Worm (Caenorhabditis elegans) whole organism, late embryonic: Measurements from ENCODE around the gene grk-2.
A peak's percentile ranks its signal among the peaks of the same experiment; 100 is the strongest.

Experiments used
- K02D7.2 ChIP-seq: sonication (generic microtip); optimal IDR thresholded peaks from 2 replicates; lab custom pipeline; 2017; ENCODE audit warnings: mild to moderate bottlenecking, missing genetic modification characterization, missing compliant biosample characterization
- T23F11.4 ChIP-seq: fragments of 200-800 bp; sonication (Bioruptor generic); optimal IDR thresholded peaks from 2 replicates; lab custom pipeline; 2018; ENCODE audit warnings: mild to moderate bottlenecking, missing genetic modification characterization, missing compliant biosample characterization
- Y22D7AL.16 ChIP-seq: sonication (generic microtip); optimal IDR thresholded peaks from 2 replicates; lab custom pipeline; 2016; ENCODE audit warnings: missing genetic modification characterization, missing compliant biosample characterization
- ceh-19 ChIP-seq: fragments of 200-800 bp; sonication (Bioruptor generic); optimal IDR thresholded peaks from 2 replicates; lab custom pipeline; 2018; ENCODE audit warnings: mild to moderate bottlenecking, missing genetic modification characterization, missing compliant biosample characterization
- ceh-2 ChIP-seq: sonication (generic microtip); optimal IDR thresholded peaks from 2 replicates; lab custom pipeline; 2016; ENCODE audit warnings: missing genotype, missing genetic modification characterization, missing compliant biosample characterization
- ceh-22 ChIP-seq: sonication (generic microtip); optimal IDR thresholded peaks from 2 replicates; lab custom pipeline; 2017; ENCODE audit warnings: missing biosample characterization, missing genetic modification characterization
- ceh-24 ChIP-seq: sonication (generic microtip); optimal IDR thresholded peaks from 2 replicates; lab custom pipeline; 2016; ENCODE audit warnings: mild to moderate bottlenecking, missing genetic modification characterization, missing compliant biosample characterization
- ceh-31 ChIP-seq: sonication (generic microtip); optimal IDR thresholded peaks from 2 replicates; lab custom pipeline; 2016; ENCODE audit warnings: missing genetic modification characterization, missing compliant biosample characterization
- ceh-45 ChIP-seq: fragments of 200-800 bp; sonication (Bioruptor generic); IDR thresholded peaks from 2 replicates; pipeline ENCODE4 v1.3.6; 2022; ENCODE audit warnings: missing genetic modification reagents, missing genetic modification characterization, missing compliant biosample characterization
- ceh-48 ChIP-seq: sonication (generic microtip); optimal IDR thresholded peaks from 2 replicates; lab custom pipeline; 2016; ENCODE audit warnings: missing genetic modification characterization, inconsistent platforms, missing compliant biosample characterization
- dmd-4 ChIP-seq: sonication (generic microtip); optimal IDR thresholded peaks from 2 replicates; lab custom pipeline; 2016; ENCODE audit warnings: borderline replicate concordance, missing genetic modification characterization, missing compliant biosample characterization
- elt-2 ChIP-seq: sonication (generic microtip); optimal IDR thresholded peaks from 2 replicates; lab custom pipeline; 2016; ENCODE audit warnings: missing genetic modification reagents, missing genetic modification characterization, missing compliant biosample characterization
- ets-4 ChIP-seq: sonication (generic microtip); optimal IDR thresholded peaks from 2 replicates; lab custom pipeline; 2016; ENCODE audit warnings: missing genetic modification characterization, missing compliant biosample characterization
- fax-1 ChIP-seq: sonication (generic microtip); optimal IDR thresholded peaks from 2 replicates; lab custom pipeline; 2016; ENCODE audit warnings: missing genotype, missing genetic modification characterization, missing compliant biosample characterization
- fkh-6 ChIP-seq: sonication (generic microtip); optimal IDR thresholded peaks from 2 replicates; lab custom pipeline; 2016; ENCODE audit warnings: missing genetic modification characterization, missing compliant biosample characterization
- hlh-15 ChIP-seq: sonication (generic microtip); optimal IDR thresholded peaks from 2 replicates; lab custom pipeline; 2016; ENCODE audit warnings: missing genetic modification characterization, missing compliant biosample characterization
- hlh-30 ChIP-seq: sonication (generic microtip); optimal IDR thresholded peaks from 2 replicates; lab custom pipeline; 2017; ENCODE audit warnings: antibody characterized with exemption, missing genetic modification characterization, missing compliant biosample characterization; ENCODE audit not compliant: insufficient read depth
- hlh-6 ChIP-seq: sonication (generic microtip); optimal IDR thresholded peaks from 2 replicates; lab custom pipeline; 2016; ENCODE audit warnings: missing genotype, missing genetic modification characterization, missing compliant biosample characterization
- lim-6 ChIP-seq: sonication (generic microtip); optimal IDR thresholded peaks from 2 replicates; lab custom pipeline; 2016; ENCODE audit warnings: missing genetic modification characterization, missing compliant biosample characterization
- nfya-1 ChIP-seq: sonication (generic microtip); optimal IDR thresholded peaks from 2 replicates; lab custom pipeline; 2017; ENCODE audit warnings: missing genetic modification characterization, mild to moderate bottlenecking, missing compliant biosample characterization, antibody characterized with exemption, moderate library complexity
- nhr-11 ChIP-seq: fragments of 150-350 bp; optimal IDR thresholded peaks from 2 replicates; lab custom pipeline; 2014; ENCODE audit warnings: missing biosample characterization, missing genetic modification characterization
- nhr-232 ChIP-seq: sonication (generic microtip); optimal IDR thresholded peaks from 2 replicates; lab custom pipeline; 2016; ENCODE audit warnings: missing genetic modification characterization, missing compliant biosample characterization
- pat-9 ChIP-seq: fragments of 200-800 bp; sonication (Bioruptor generic); optimal IDR thresholded peaks from 2 replicates; lab custom pipeline; 2018; ENCODE audit warnings: mild to moderate bottlenecking, missing genetic modification characterization, moderate library complexity, missing compliant biosample characterization
- pax-1 ChIP-seq: fragments of 150-350 bp; optimal IDR thresholded peaks from 2 replicates; lab custom pipeline; 2014; ENCODE audit warnings: missing biosample characterization, missing genetic modification characterization
- pha-2 ChIP-seq: sonication (generic microtip); optimal IDR thresholded peaks from 2 replicates; lab custom pipeline; 2017; ENCODE audit warnings: mild to moderate bottlenecking, missing genetic modification characterization, missing compliant biosample characterization
- pha-4 ChIP-seq: fragments of 150-350 bp; optimal IDR thresholded peaks from 2 replicates; lab custom pipeline; 2018; ENCODE audit warnings: missing biosample characterization, missing genetic modification reagents, missing genetic modification characterization
- ref-2 ChIP-seq: sonication (generic microtip); optimal IDR thresholded peaks from 2 replicates; lab custom pipeline; 2016; ENCODE audit warnings: missing genetic modification characterization, missing compliant biosample characterization
- rnt-1 ChIP-seq: sonication (generic microtip); optimal IDR thresholded peaks from 2 replicates; lab custom pipeline; 2016; ENCODE audit warnings: missing genetic modification characterization, missing compliant biosample characterization
- sdc-2 ChIP-seq: sonication (generic microtip); optimal IDR thresholded peaks from 2 replicates; lab custom pipeline; 2016; ENCODE audit warnings: missing genotype, missing genetic modification characterization, missing compliant biosample characterization
- sox-2 ChIP-seq: fragments of 200-800 bp; sonication (Bioruptor generic); IDR thresholded peaks from 2 replicates; pipeline ENCODE4 v1.3.6; 2022; ENCODE audit warnings: missing genetic modification reagents, missing genetic modification characterization, missing compliant biosample characterization
- sox-4 ChIP-seq: sonication (generic microtip); optimal IDR thresholded peaks from 2 replicates; lab custom pipeline; 2017; ENCODE audit warnings: mild to moderate bottlenecking, missing genetic modification characterization, inconsistent platforms, missing compliant biosample characterization
- syd-9 ChIP-seq: sonication (generic microtip); optimal IDR thresholded peaks from 2 replicates; lab custom pipeline; 2016; ENCODE audit warnings: mild to moderate bottlenecking, missing genetic modification characterization, moderate library complexity, missing compliant biosample characterization
- tbx-2 ChIP-seq: sonication (generic microtip); optimal IDR thresholded peaks from 2 replicates; lab custom pipeline; 2016; ENCODE audit warnings: missing genetic modification characterization, missing compliant biosample characterization
- tbx-7 ChIP-seq: sonication (generic microtip); optimal IDR thresholded peaks from 2 replicates; lab custom pipeline; 2016; ENCODE audit warnings: missing genotype, missing genetic modification characterization, missing compliant biosample characterization
- ttx-3 ChIP-seq: sonication (generic microtip); optimal IDR thresholded peaks from 2 replicates; lab custom pipeline; 2016; ENCODE audit warnings: missing genetic modification reagents, missing genetic modification characterization, missing compliant biosample characterization
- unc-42 ChIP-seq: sonication (generic microtip); optimal IDR thresholded peaks from 2 replicates; lab custom pipeline; 2016; ENCODE audit warnings: missing genotype, missing genetic modification characterization, missing compliant biosample characterization
- unc-55 ChIP-seq: sonication (generic microtip); optimal IDR thresholded peaks from 2 replicates; lab custom pipeline; 2017; ENCODE audit warnings: missing biosample characterization, missing genetic modification reagents, missing genetic modification characterization
- zip-5 ChIP-seq: sonication (generic microtip); optimal IDR thresholded peaks from 2 replicates; lab custom pipeline; 2016; ENCODE audit warnings: missing genetic modification characterization, missing compliant biosample characterization
- ztf-16 ChIP-seq: sonication (generic microtip); optimal IDR thresholded peaks from 2 replicates; lab custom pipeline; 2017; ENCODE audit warnings: missing genetic modification characterization, missing compliant biosample characterization

The grk-2 gene

ce11 chrIII:640198-640803, 35.6 kb upstream of the grk-2 start, which contains the start of the genes tag-266 and tag-267 (continued):
- TF ChIP-seq ceh-19 (GFP tag; lab: Kevin White, UChicago), result peak; percentile 56
- TF ChIP-seq zip-5 (tag; lab: Kevin White, UChicago), result peak; percentile 98
- peak; percentile 35 for TF ChIP-seq rnt-1 (tag; lab: Kevin White, UChicago)
- no peak for TF ChIP-seq hlh-30 (tag; lab: Kevin White, UChicago)
- TF ChIP-seq sox-2 (GFP tag; lab: Robert Waterston, UW), result no peak
- TF ChIP-seq nfya-1 (tag; lab: Kevin White, UChicago), result peak; percentile 19
- TF ChIP-seq syd-9 (tag; lab: Kevin White, UChicago), result no peak
- TF ChIP-seq lim-6 (tag; lab: Kevin White, UChicago), result peak; percentile 76
- peak; percentile 95 for TF ChIP-seq ceh-31 (tag; lab: Kevin White, UChicago)
- peak; percentile 17 for TF ChIP-seq sdc-2 (tag; lab: Kevin White, UChicago)
- TF ChIP-seq tbx-7 (tag; lab: Kevin White, UChicago), result peak; percentile 87
- TF ChIP-seq hlh-6, result no peak
- TF ChIP-seq pat-9 (tag; lab: Kevin White, UChicago), result no peak
- TF ChIP-seq Y22D7AL.16, result peak; percentile 51
- TF ChIP-seq nhr-11 (tag; lab: Kevin White, UChicago), result no peak
- peak; percentile 87 for TF ChIP-seq hlh-15 (tag; lab: Kevin White, UChicago)
- TF ChIP-seq dmd-4 (tag; lab: Kevin White, UChicago), result no peak
- no peak for TF ChIP-seq unc-55
- TF ChIP-seq ceh-48 (tag; lab: Kevin White, UChicago), result peak; percentile 98
- peak; percentile 31 for TF ChIP-seq sox-4 (tag; lab: Kevin White, UChicago)
- peak; percentile 66 for TF ChIP-seq unc-42 (tag; lab: Kevin White, UChicago)
- TF ChIP-seq pha-2 (tag; lab: Kevin White, UChicago), result peak; percentile 85
- TF ChIP-seq ref-2, result peak; percentile 95
- TF ChIP-seq nhr-232 (tag; lab: Kevin White, UChicago), result no peak
- peak; percentile 63 for TF ChIP-seq K02D7.2 (tag; lab: Kevin White, UChicago)
- peak; percentile 58 for TF ChIP-seq ttx-3 (tag; lab: Kevin White, UChicago)
- TF ChIP-seq pha-4, result no peak
- TF ChIP-seq ztf-16, result peak; percentile 78
- peak; percentile 2 for TF ChIP-seq T23F11.4 (GFP tag; lab: Kevin White, UChicago)
- no peak for TF ChIP-seq ceh-22 (tag; lab: Kevin White, UChicago)
- TF ChIP-seq ceh-24 (tag; lab: Kevin White, UChicago), result peak; percentile 42
- peak; percentile 94 for TF ChIP-seq elt-2 (tag; lab: Kevin White, UChicago)
- TF ChIP-seq, all 69 proteins: peak for 43

ce11 chrIII:641759-642158, 34.2 kb upstream of the grk-2 start, which contains the start of gene W06E11.1:
TSS of gene W06E11.1 (plus strand) at chrIII:642059.
- TF ChIP-seq pat-9 (tag; lab: Kevin White, UChicago), result no peak
- TF ChIP-seq fax-1 (tag; lab: Kevin White, UChicago), result no peak
- TF ChIP-seq ceh-2 (tag; lab: Kevin White, UChicago), result no peak
- no peak for TF ChIP-seq sox-4 (tag; lab: Kevin White, UChicago)
- no peak for TF ChIP-seq tbx-2 (tag; lab: Kevin White, UChicago)
- no peak for TF ChIP-seq ceh-45 (GFP tag; lab: Robert Waterston, UW)
- TF ChIP-seq hlh-15 (tag; lab: Kevin White, UChicago), result no peak
- TF ChIP-seq pax-1 (tag; lab: Kevin White, UChicago), result no peak
- TF ChIP-seq, all 69 proteins: peak for 0

ce11 chrIII:644660-645059, 31.3 kb upstream of the grk-2 start:
- TF ChIP-seq tbx-7 (tag; lab: Kevin White, UChicago) (no peak), fkh-6 (no peak), ceh-48 (tag; lab: Kevin White, UChicago) (no peak), sdc-2 (tag; lab: Kevin White, UChicago) (no peak), elt-2 (tag; lab: Kevin White, UChicago) (no peak), ets-4 (tag; lab: Kevin White, UChicago) (no peak)
